Fruit fly (Drosophila melanogaster) whole organism, embryonic: ENCODE measurements around the gene DCP2.

ENCODE experiments used
- ATbp ChIP-seq: fragments of 200-800 bp; sonication (Bioruptor generic); optimal IDR thresholded peaks from 2 replicates; lab custom pipeline; 2017; ENCODE audit warnings: missing biosample characterization, mild to moderate bottlenecking, missing genetic modification characterization, missing genetic modification reagents
- Adf1 ChIP-seq: fragments of 200-800 bp; sonication (Bioruptor generic); IDR thresholded peaks from 2 replicates; pipeline ENCODE4 v1.3.6; 2022; ENCODE audit warnings: missing biosample characterization, missing genetic modification characterization
- C15 ChIP-seq: fragments of 200-800 bp; sonication (Bioruptor generic); IDR thresholded peaks from 3 replicates; pipeline ENCODE4 v1.3.6; 2022; ENCODE audit warnings: missing biosample characterization, missing genetic modification characterization
- CG10147 ChIP-seq: fragments of 200-800 bp; sonication (Bioruptor generic); optimal IDR thresholded peaks from 2 replicates; lab custom pipeline; 2019; ENCODE audit warnings: missing biosample characterization, mild to moderate bottlenecking, missing genetic modification characterization, moderate library complexity
- CG10321 ChIP-seq: fragments of 200-800 bp; sonication (Bioruptor generic); IDR thresholded peaks from 2 replicates; pipeline ENCODE4 v1.3.6; 2022; ENCODE audit warnings: missing biosample characterization, missing genetic modification characterization
- CG11695 ChIP-seq: fragments of 200-800 bp; sonication (Bioruptor generic); IDR thresholded peaks from 3 replicates; pipeline ENCODE4 v1.3.6; 2022; ENCODE audit warnings: missing biosample characterization, missing genetic modification characterization
- CG12659 ChIP-seq: fragments of 200-800 bp; sonication (Bioruptor generic); optimal IDR thresholded peaks from 3 replicates; lab custom pipeline; 2017; ENCODE audit warnings: mild to moderate bottlenecking, missing biosample characterization, missing genetic modification reagents, missing genetic modification characterization
- CG14441 ChIP-seq: fragments of 200-800 bp; sonication (Bioruptor generic); IDR thresholded peaks from 2 replicates; pipeline ENCODE4 v1.3.6; 2022; ENCODE audit warnings: missing biosample characterization, missing genetic modification characterization
- CG15479 ChIP-seq: fragments of 200-800 bp; sonication (Bioruptor generic); optimal IDR thresholded peaks from 3 replicates; lab custom pipeline; 2019; ENCODE audit warnings: missing biosample characterization, mild to moderate bottlenecking, missing genetic modification characterization, moderate library complexity
- CG1647 ChIP-seq: fragments of 200-800 bp; sonication (Bioruptor generic); optimal IDR thresholded peaks from 3 replicates; lab custom pipeline; 2016; ENCODE audit warnings: missing biosample characterization, missing genetic modification characterization
- CG17802 ChIP-seq: fragments of 200-800 bp; sonication (Bioruptor generic); optimal IDR thresholded peaks from 2 replicates; lab custom pipeline; 2018; ENCODE audit warnings: missing biosample characterization, mild to moderate bottlenecking, missing genetic modification characterization, moderate library complexity
- CG5245 ChIP-seq: fragments of 200-800 bp; sonication (Bioruptor generic); optimal IDR thresholded peaks from 3 replicates; lab custom pipeline; 2016; ENCODE audit warnings: missing biosample characterization, missing genetic modification characterization
- CG6272 ChIP-seq: fragments of 200-800 bp; sonication (Bioruptor generic); IDR thresholded peaks from 2 replicates; pipeline ENCODE4 v1.3.6; 2022; ENCODE audit warnings: missing biosample characterization, missing genetic modification characterization
- CG7372 ChIP-seq: fragments of 200-800 bp; sonication (Bioruptor generic); IDR thresholded peaks from 2 replicates; pipeline ENCODE4 v1.3.6; 2022; ENCODE audit warnings: missing biosample characterization, missing genetic modification characterization
- Camta ChIP-seq: fragments of 200-800 bp; sonication (Bioruptor generic); optimal IDR thresholded peaks from 2 replicates; lab custom pipeline; 2016; ENCODE audit warnings: missing biosample characterization, missing genetic modification characterization
- D19A ChIP-seq: fragments of 200-800 bp; optimal IDR thresholded peaks from 3 replicates; lab custom pipeline; 2019; ENCODE audit warnings: missing biosample characterization, mild to moderate bottlenecking, missing genetic modification characterization, moderate library complexity
- Dp ChIP-seq: fragments of 200-800 bp; sonication (Bioruptor generic); optimal IDR thresholded peaks from 2 replicates; lab custom pipeline; 2018; ENCODE audit warnings: missing biosample characterization, mild to moderate bottlenecking, missing genetic modification characterization, moderate library complexity
- Ets65A ChIP-seq: fragments of 200-800 bp; sonication (Bioruptor generic); peaks from one replicate; lab custom pipeline; 2016; ENCODE audit warnings: missing biosample characterization, missing genetic modification characterization
- GATAe ChIP-seq: fragments of 200-800 bp; sonication (Bioruptor generic); conservative IDR thresholded peaks from 2 replicates; pipeline ENCODE4 v1.3.6; 2022; ENCODE audit warnings: missing biosample characterization, missing genetic modification characterization
- H15 ChIP-seq: fragments of 200-800 bp; sonication (Bioruptor generic); IDR thresholded peaks from 3 replicates; pipeline ENCODE4 v1.3.6; 2022; ENCODE audit warnings: missing biosample characterization, missing genetic modification characterization
- HmgZ ChIP-seq: fragments of 200-800 bp; sonication (Bioruptor generic); optimal IDR thresholded peaks from 2 replicates; lab custom pipeline; 2018; ENCODE audit warnings: missing biosample characterization, mild to moderate bottlenecking, missing genetic modification characterization
- Hmx ChIP-seq: fragments of 200-800 bp; sonication (Bioruptor generic); optimal IDR thresholded peaks from 2 replicates; lab custom pipeline; 2016; ENCODE audit warnings: missing biosample characterization, missing genetic modification characterization
- Hsf ChIP-seq: fragments of 200-800 bp; sonication (Bioruptor generic); optimal IDR thresholded peaks from 3 replicates; lab custom pipeline; 2016; ENCODE audit warnings: missing biosample characterization, missing genetic modification characterization
- Mes4 ChIP-seq: fragments of 200-800 bp; sonication (Bioruptor generic); optimal IDR thresholded peaks from 2 replicates; lab custom pipeline; 2016; ENCODE audit warnings: missing biosample characterization, missing genetic modification characterization
- Mrtf ChIP-seq: fragments of 200-800 bp; sonication (Bioruptor generic); IDR thresholded peaks from 3 replicates; pipeline ENCODE4 v1.3.6; 2022; ENCODE audit warnings: missing biosample characterization, missing genetic modification characterization
- PHDP ChIP-seq: fragments of 200-800 bp; sonication (Bioruptor generic); optimal IDR thresholded peaks from 3 replicates; lab custom pipeline; 2018; ENCODE audit warnings: missing biosample characterization, mild to moderate bottlenecking, missing genetic modification characterization, moderate library complexity
- Pdp1 ChIP-seq, 2 experiments: fragments of 200-800 bp; sonication (Bioruptor generic); optimal IDR thresholded peaks; 3 replicates each; lab custom pipeline; 2016; ENCODE audit warnings: missing biosample characterization in 2 of 2, missing genetic modification characterization in 2 of 2, mild to moderate bottlenecking in 1 of 2, moderate library complexity in 1 of 2
- Six4 ChIP-seq: fragments of 200-800 bp; sonication (Bioruptor generic); optimal IDR thresholded peaks from 2 replicates; lab custom pipeline; 2016; ENCODE audit warnings: missing biosample characterization, missing genetic modification characterization
- Sry-δ ChIP-seq: fragments of 200-800 bp; sonication (Bioruptor generic); optimal IDR thresholded peaks from 2 replicates; lab custom pipeline; 2016; ENCODE audit warnings: missing biosample characterization, missing genetic modification characterization
- bbx ChIP-seq: fragments of 200-800 bp; sonication (Bioruptor generic); IDR thresholded peaks from 2 replicates; pipeline ENCODE4 v1.3.6; 2022; ENCODE audit warnings: missing biosample characterization, missing genetic modification characterization; ENCODE audit not compliant: partially characterized antibody
- btn ChIP-seq: fragments of 200-800 bp; sonication (Bioruptor generic); optimal IDR thresholded peaks from 2 replicates; lab custom pipeline; 2016; ENCODE audit warnings: missing biosample characterization, missing genetic modification characterization
- cas ChIP-seq: fragments of 200-800 bp; sonication (Bioruptor generic); IDR thresholded peaks from 2 replicates; pipeline ENCODE4 v1.3.6; 2022; ENCODE audit warnings: missing biosample characterization, missing genetic modification characterization
- chif ChIP-seq, 2 experiments: fragments of 200-800 bp; sonication (Bioruptor generic); optimal IDR thresholded peaks; 3 replicates each; lab custom pipeline; 2016; ENCODE audit warnings: missing biosample characterization in 2 of 2, missing genetic modification characterization in 2 of 2
- crc ChIP-seq: fragments of 200-800 bp; sonication (Bioruptor generic); optimal IDR thresholded peaks from 2 replicates; lab custom pipeline; 2016; ENCODE audit warnings: missing biosample characterization, missing genetic modification characterization
- croc ChIP-seq: fragments of 200-800 bp; sonication (Bioruptor generic); conservative IDR thresholded peaks from 3 replicates; pipeline ENCODE4 v1.3.6; 2022; ENCODE audit warnings: missing biosample characterization, missing genetic modification characterization
- danr ChIP-seq: fragments of 200-800 bp; sonication (Bioruptor generic); IDR thresholded peaks from 2 replicates; pipeline ENCODE4 v1.3.6; 2022; ENCODE audit warnings: missing biosample characterization, missing genetic modification characterization
- dimm ChIP-seq: fragments of 200-800 bp; sonication (Bioruptor generic); IDR thresholded peaks from 2 replicates; pipeline ENCODE4 v1.3.6; 2022; ENCODE audit warnings: missing biosample characterization, missing genetic modification characterization
- dmrt11E ChIP-seq: fragments of 200-800 bp; sonication (Bioruptor generic); optimal IDR thresholded peaks from 3 replicates; lab custom pipeline; 2018; ENCODE audit warnings: missing biosample characterization, mild to moderate bottlenecking, missing genetic modification characterization, moderate library complexity
- esg ChIP-seq: fragments of 200-800 bp; sonication (Bioruptor generic); conservative IDR thresholded peaks from 2 replicates; pipeline ENCODE4 v1.3.6; 2022; ENCODE audit warnings: missing biosample characterization, missing genetic modification characterization
- eyg ChIP-seq: fragments of 200-800 bp; sonication (Bioruptor generic); optimal IDR thresholded peaks from 3 replicates; lab custom pipeline; 2016; ENCODE audit warnings: missing biosample characterization, missing genetic modification characterization
- gt ChIP-seq: fragments of 200-800 bp; sonication (Bioruptor generic); IDR thresholded peaks from 2 replicates; pipeline ENCODE4 v1.3.6; 2022; ENCODE audit warnings: missing biosample characterization, missing genetic modification characterization
- hb ChIP-seq: fragments of 200-800 bp; sonication (Bioruptor generic); IDR thresholded peaks from 3 replicates; pipeline ENCODE4 v1.3.6; 2022; ENCODE audit warnings: missing biosample characterization, missing genetic modification characterization; ENCODE audit not compliant: partially characterized antibody
- nom ChIP-seq: fragments of 200-800 bp; sonication (Bioruptor generic); optimal IDR thresholded peaks from 2 replicates; lab custom pipeline; 2017; ENCODE audit warnings: missing biosample characterization, missing genetic modification characterization, mild to moderate bottlenecking, moderate library complexity, missing genetic modification reagents
- org-1 ChIP-seq: fragments of 200-800 bp; sonication (Bioruptor generic); optimal IDR thresholded peaks from 2 replicates; lab custom pipeline; 2017; ENCODE audit warnings: missing biosample characterization, missing genetic modification characterization
- otp ChIP-seq: fragments of 200-800 bp; sonication (Bioruptor generic); IDR thresholded peaks from 3 replicates; pipeline ENCODE4, ENCODE4 v1.3.6; 2022; ENCODE audit warnings: missing biosample characterization, missing genetic modification characterization
- pita ChIP-seq: fragments of 200-800 bp; sonication (Bioruptor generic); optimal IDR thresholded peaks from 2 replicates; lab custom pipeline; 2017; ENCODE audit warnings: missing biosample characterization, mild to moderate bottlenecking, missing genetic modification characterization
- sisA ChIP-seq: fragments of 200-800 bp; sonication (Bioruptor generic); IDR thresholded peaks from 2 replicates; pipeline ENCODE4 v1.3.6; 2022; ENCODE audit warnings: missing biosample characterization, missing genetic modification characterization
- so ChIP-seq: fragments of 200-800 bp; sonication (Bioruptor generic); IDR thresholded peaks from 3 replicates; pipeline ENCODE4 v1.3.6; 2022; ENCODE audit warnings: missing biosample characterization, missing genetic modification characterization
- sug ChIP-seq: fragments of 200-800 bp; optimal IDR thresholded peaks from 2 replicates; lab custom pipeline; 2019; ENCODE audit warnings: missing biosample characterization, mild to moderate bottlenecking, missing genetic modification characterization, moderate library complexity
- unpg ChIP-seq: fragments of 200-800 bp; sonication (Bioruptor generic); optimal IDR thresholded peaks from 3 replicates; lab custom pipeline; 2018; ENCODE audit warnings: missing biosample characterization, mild to moderate bottlenecking, missing genetic modification characterization, moderate library complexity
- vfl ChIP-seq: fragments of 200-800 bp; sonication (Bioruptor generic); optimal IDR thresholded peaks from 2 replicates; lab custom pipeline; 2016; ENCODE audit warnings: missing biosample characterization, missing genetic modification characterization
- yki ChIP-seq: fragments of >200 bp; optimal IDR thresholded peaks from 3 replicates; lab custom pipeline; 2018
- zen ChIP-seq: fragments of 200-800 bp; sonication (Bioruptor generic); optimal IDR thresholded peaks from 3 replicates; lab custom pipeline; 2018; ENCODE audit warnings: missing biosample characterization, mild to moderate bottlenecking, missing genetic modification characterization, moderate library complexity

Gene DCP2

dm6 chr3L:15794311-15794710 is 31.9 kb downstream of the DCP2 start (continued):
- peak; percentile 1 for TF ChIP-seq CG5245 (GFP tag; lab: Kevin White, UChicago)
- no peak for TF ChIP-seq Dp (GFP tag; lab: Kevin White, UChicago)
- TF ChIP-seq zen (tag; lab: Kevin White, UChicago) = no peak
- TF ChIP-seq CG11695 (GFP tag; lab: Robert Waterston, UW) = no peak
- TF ChIP-seq Hsf (GFP tag; lab: Kevin White, UChicago) = peak; percentile 46
- no peak for TF ChIP-seq dimm (GFP tag; lab: Robert Waterston, UW)
- TF ChIP-seq yki = no peak
- no peak for TF ChIP-seq GATAe (GFP tag; lab: Robert Waterston, UW)
- no peak for TF ChIP-seq crc (GFP tag; lab: Kevin White, UChicago)
- no peak; the same call in 2 of the 3 replicates for TF ChIP-seq H15 (GFP tag; lab: Robert Waterston, UW)
- TF ChIP-seq ATbp (GFP tag; lab: Kevin White, UChicago) = no peak
- TF ChIP-seq pita (GFP tag; lab: Kevin White, UChicago) = no peak
- TF ChIP-seq eyg (GFP tag; lab: Kevin White, UChicago) = no peak
- no peak for TF ChIP-seq Camta (GFP tag; lab: Kevin White, UChicago)
- TF ChIP-seq danr (GFP tag; lab: Robert Waterston, UW) = no peak
- peak; percentile 26 to 68 for TF ChIP-seq chif (GFP tag; optimal IDR thresholded peaks at IDR 0.05; lab: Kevin White, UChicago)
- no peak for TF ChIP-seq sug
- TF ChIP-seq otp = peak; percentile 56; the same call in 1 of the 3 replicates
- no peak for TF ChIP-seq CG10147 (GFP tag; lab: Kevin White, UChicago)
- peak; percentile 33 for TF ChIP-seq unpg (GFP tag; lab: Kevin White, UChicago)
- TF ChIP-seq hb = no peak
- TF ChIP-seq PHDP (tag; lab: Kevin White, UChicago) = peak; percentile 23
- TF ChIP-seq D19A = peak; percentile 54
- no peak for TF ChIP-seq btn (GFP tag; lab: Kevin White, UChicago)
- TF ChIP-seq CG10321 (GFP tag; lab: Robert Waterston, UW) = no peak
- TF ChIP-seq Sry-δ (GFP tag; lab: Kevin White, UChicago) = no peak
- peak; percentile 94 for TF ChIP-seq Ets65A (GFP tag; lab: Kevin White, UChicago)
- no peak for TF ChIP-seq Pdp1 (GFP tag; optimal IDR thresholded peaks at IDR 0.05; lab: Kevin White, UChicago)
- no peak for TF ChIP-seq HmgZ (tag; lab: Kevin White, UChicago)
- no peak for TF ChIP-seq nom
- no peak for TF ChIP-seq Mrtf
- TF ChIP-seq gt = no peak
- TF ChIP-seq CG1647 (GFP tag; lab: Kevin White, UChicago) = peak; percentile 25
- no peak; the same call in 2 of the 3 replicates for TF ChIP-seq so (GFP tag; lab: Robert Waterston, UW)
- TF ChIP-seq CG15479 = no peak
- TF ChIP-seq org-1 (GFP tag; lab: Kevin White, UChicago) = peak; percentile 14
- peak; percentile 81 for TF ChIP-seq dmrt11E (tag; lab: Kevin White, UChicago)
- no peak for TF ChIP-seq croc
- TF ChIP-seq vfl = no peak
- TF ChIP-seq CG17802 = no peak
- no peak for TF ChIP-seq CG7372 (GFP tag; lab: Robert Waterston, UW)
- no peak for TF ChIP-seq bbx (GFP tag; lab: Robert Waterston, UW)
- no peak for TF ChIP-seq CG6272 (GFP tag; lab: Robert Waterston, UW)
- no peak for TF ChIP-seq Hmx (GFP tag; lab: Kevin White, UChicago)
- TF ChIP-seq cas (GFP tag; lab: Robert Waterston, UW) = no peak
- TF ChIP-seq Six4 (GFP tag; lab: Kevin White, UChicago) = peak; percentile 16
- no peak for TF ChIP-seq C15 (GFP tag; lab: Robert Waterston, UW)
- no peak for TF ChIP-seq CG12659
- no peak for TF ChIP-seq CG14441
- TF ChIP-seq sisA = peak; percentile 44
- TF ChIP-seq Adf1 (GFP tag; lab: Robert Waterston, UW) = no peak
- TF ChIP-seq esg (GFP tag; lab: Robert Waterston, UW) = peak; percentile 31; the same call in 1 of the 2 replicates
- TF ChIP-seq Mes4 (GFP tag; lab: Kevin White, UChicago) = no peak
